Worm (Caenorhabditis elegans) whole organism, young adult: ENCODE measurements around the gene C45G9.12.

ENCODE experiments used
- B0019.2 ChIP-seq: fragments of 200-800 bp; sonication (Bioruptor generic); conservative IDR thresholded peaks from 2 replicates; pipeline ENCODE4 v1.3.6; 2022; ENCODE audit warnings: missing genetic modification reagents, missing genetic modification characterization, missing compliant biosample characterization
- B0261.1 ChIP-seq: sonication (generic microtip); optimal IDR thresholded peaks from 2 replicates; lab custom pipeline; 2016; ENCODE audit warnings: mild to moderate bottlenecking, missing genetic modification characterization, moderate library complexity, missing compliant biosample characterization
- F39B2.1 ChIP-seq: fragments of 200-800 bp; sonication (Bioruptor generic); IDR thresholded peaks from 2 replicates; pipeline ENCODE4 v1.3.6; 2022; ENCODE audit warnings: missing genetic modification reagents, missing genetic modification characterization, missing compliant biosample characterization
- F52B5.7 ChIP-seq: sonication (generic microtip); optimal IDR thresholded peaks from 2 replicates; lab custom pipeline; 2016; ENCODE audit warnings: mild to moderate bottlenecking, missing genetic modification characterization, missing compliant biosample characterization
- F57A8.1 ChIP-seq: fragments of 200-800 bp; sonication (Bioruptor generic); optimal IDR thresholded peaks from 2 replicates; lab custom pipeline; 2018; ENCODE audit warnings: mild to moderate bottlenecking, missing genetic modification characterization, moderate library complexity, missing compliant biosample characterization
- K11D2.4 ChIP-seq: fragments of 200-800 bp; sonication (Bioruptor generic); IDR thresholded peaks from 2 replicates; pipeline ENCODE4 v1.3.6; 2022; ENCODE audit warnings: missing genetic modification reagents, missing genetic modification characterization, missing compliant biosample characterization
- T07F8.4 ChIP-seq: sonication (generic microtip); optimal IDR thresholded peaks from 2 replicates; lab custom pipeline; 2016; ENCODE audit warnings: mild to moderate bottlenecking, missing genetic modification characterization, moderate library complexity, missing compliant biosample characterization
- Y53F4B.3 ChIP-seq: fragments of 200-800 bp; sonication (Bioruptor generic); IDR thresholded peaks from 2 replicates; pipeline ENCODE4 v1.3.6; 2022; ENCODE audit warnings: missing genetic modification reagents, missing genetic modification characterization, missing compliant biosample characterization
- ama-1 ChIP-seq, 3 experiments: fragments of 150-350 bp in 1 of 3; sonication (generic microtip) in 2 of 3; optimal IDR thresholded peaks; 2 replicates each; lab custom pipeline; 2014 to 2018; ENCODE audit warnings: missing biosample characterization in 2 of 3, missing genetic modification characterization in 2 of 3, missing genetic modification reagents in 2 of 3
- bed-1 ChIP-seq: fragments of 200-800 bp; sonication (Bioruptor generic); IDR thresholded peaks from 2 replicates; pipeline ENCODE4 v1.3.6; 2022; ENCODE audit warnings: missing genetic modification reagents, missing genetic modification characterization, missing compliant biosample characterization
- ceh-79 ChIP-seq: sonication (generic microtip); optimal IDR thresholded peaks from 2 replicates; lab custom pipeline; 2017; ENCODE audit warnings: mild to moderate bottlenecking, missing genetic modification characterization, missing compliant biosample characterization
- chd-7 ChIP-seq: sonication (generic microtip); optimal IDR thresholded peaks from 2 replicates; lab custom pipeline; 2016; ENCODE audit warnings: mild to moderate bottlenecking, missing genetic modification characterization, moderate library complexity, missing compliant biosample characterization
- dpff-1 ChIP-seq: sonication (generic microtip); optimal IDR thresholded peaks from 2 replicates; lab custom pipeline; 2017; ENCODE audit warnings: mild to moderate bottlenecking, missing genetic modification characterization, missing compliant biosample characterization
- efl-1 ChIP-seq: fragments of 150-350 bp; optimal IDR thresholded peaks from 2 replicates; lab custom pipeline; 2014; ENCODE audit warnings: missing biosample characterization, missing genetic modification reagents, missing genetic modification characterization
- egl-18 ChIP-seq: fragments of 200-800 bp; sonication (Bioruptor generic); IDR thresholded peaks from 2 replicates; pipeline ENCODE4 v1.3.6; 2022; ENCODE audit warnings: missing genetic modification reagents, missing genetic modification characterization, missing compliant biosample characterization
- ekl-4 ChIP-seq: fragments of 200-800 bp; sonication (Bioruptor generic); IDR thresholded peaks from 2 replicates; pipeline ENCODE4 v1.3.6; 2022; ENCODE audit warnings: missing genetic modification reagents, missing genetic modification characterization, missing compliant biosample characterization
- fkh-3 ChIP-seq: sonication (generic microtip); optimal IDR thresholded peaks from 2 replicates; lab custom pipeline; 2016; ENCODE audit warnings: mild to moderate bottlenecking, missing genetic modification characterization, missing compliant biosample characterization
- gei-17 ChIP-seq: fragments of 200-800 bp; sonication (Bioruptor generic); optimal IDR thresholded peaks from 2 replicates; lab custom pipeline; 2018; ENCODE audit warnings: mild to moderate bottlenecking, missing genetic modification characterization, missing compliant biosample characterization
- hlh-12 ChIP-seq: sonication (generic microtip); optimal IDR thresholded peaks from 2 replicates; lab custom pipeline; 2016; ENCODE audit warnings: missing genetic modification characterization, missing compliant biosample characterization
- let-607 ChIP-seq, 2 experiments: fragments of 200-800 bp in 1 of 2; sonication (Bioruptor generic) in 1 of 2; sonication (generic microtip) in 1 of 2; optimal IDR thresholded peaks; 2 replicates each; lab custom pipeline; 2016 to 2018; ENCODE audit warnings: mild to moderate bottlenecking in 2 of 2, missing compliant biosample characterization in 2 of 2, missing genetic modification characterization in 2 of 2, moderate library complexity in 2 of 2, missing genotype in 1 of 2
- lin-26 ChIP-seq: fragments of 200-800 bp; sonication (Bioruptor generic); IDR thresholded peaks from 2 replicates; pipeline ENCODE4 v1.3.6; 2022; ENCODE audit warnings: missing genetic modification reagents, missing genetic modification characterization, missing compliant biosample characterization
- lin-54 ChIP-seq: fragments of 200-800 bp; sonication (Bioruptor generic); optimal IDR thresholded peaks from 2 replicates; lab custom pipeline; 2018; ENCODE audit warnings: mild to moderate bottlenecking, missing genetic modification characterization, missing compliant biosample characterization
- madf-3 ChIP-seq: fragments of 200-800 bp; sonication (Bioruptor generic); IDR thresholded peaks from 2 replicates; pipeline ENCODE4 v1.3.6; 2022; ENCODE audit warnings: missing genetic modification reagents, missing genetic modification characterization, missing compliant biosample characterization
- madf-6 ChIP-seq: fragments of 200-800 bp; sonication (Bioruptor generic); IDR thresholded peaks from 2 replicates; pipeline ENCODE4 v1.3.6; 2022; ENCODE audit warnings: missing genetic modification reagents, missing genetic modification characterization, missing compliant biosample characterization
- madf-8 ChIP-seq: fragments of 200-800 bp; sonication (Bioruptor generic); conservative IDR thresholded peaks from 2 replicates; pipeline ENCODE4 v1.3.6; 2022; ENCODE audit warnings: missing genetic modification reagents, missing genetic modification characterization, missing compliant biosample characterization
- nfya-1 ChIP-seq: sonication (generic microtip); optimal IDR thresholded peaks from 2 replicates; lab custom pipeline; 2017; ENCODE audit warnings: antibody characterized with exemption, missing compliant biosample characterization, missing genetic modification characterization, borderline replicate concordance; ENCODE audit not compliant: insufficient read depth
- nfya-2 ChIP-seq: fragments of 200-800 bp; sonication (Bioruptor generic); IDR thresholded peaks from 2 replicates; pipeline ENCODE4 v1.3.6; 2022; ENCODE audit warnings: missing genetic modification reagents, missing genetic modification characterization, missing compliant biosample characterization
- rec-8 ChIP-seq, 2 experiments: sonication (generic microtip); optimal IDR thresholded peaks; 2 replicates each; lab custom pipeline; 2016; ENCODE audit warnings: mild to moderate bottlenecking in 2 of 2, missing genetic modification characterization in 2 of 2, missing genetic modification reagents in 2 of 2, missing genotype in 2 of 2, missing biosample characterization in 1 of 2, missing compliant biosample characterization in 1 of 2, moderate library complexity in 1 of 2
- repo-1 ChIP-seq: sonication (generic microtip); optimal IDR thresholded peaks from 2 replicates; lab custom pipeline; 2017; ENCODE audit warnings: mild to moderate bottlenecking, missing genetic modification characterization, missing compliant biosample characterization
- sdz-38 ChIP-seq: sonication (generic microtip); optimal IDR thresholded peaks from 2 replicates; lab custom pipeline; 2016; ENCODE audit warnings: missing genotype, missing genetic modification characterization, missing compliant biosample characterization
- somi-1 ChIP-seq: fragments of 200-800 bp; sonication (Bioruptor generic); optimal IDR thresholded peaks from 2 replicates; lab custom pipeline; 2018; ENCODE audit warnings: mild to moderate bottlenecking, missing genetic modification characterization, missing compliant biosample characterization
- tbx-9 ChIP-seq: sonication (generic microtip); optimal IDR thresholded peaks from 2 replicates; lab custom pipeline; 2016; ENCODE audit warnings: borderline replicate concordance, missing genetic modification characterization, inconsistent platforms, missing compliant biosample characterization
- unc-130 ChIP-seq: sonication (generic microtip); optimal IDR thresholded peaks from 2 replicates; lab custom pipeline; 2016; ENCODE audit warnings: missing genetic modification reagents, missing genetic modification characterization, missing compliant biosample characterization
- ztf-18 ChIP-seq: sonication (generic microtip); optimal IDR thresholded peaks from 2 replicates; lab custom pipeline; 2016; ENCODE audit warnings: missing genotype, mild to moderate bottlenecking, missing genetic modification characterization, missing compliant biosample characterization
- ztf-26 ChIP-seq: sonication (generic microtip); optimal IDR thresholded peaks from 2 replicates; lab custom pipeline; 2017; ENCODE audit warnings: missing genetic modification characterization, missing compliant biosample characterization

Gene C45G9.12

ce11 chrIII:5098740-5099276, 27.4 kb upstream of the C45G9.12 start:
- TF ChIP-seq Y53F4B.3 (GFP tag; lab: Robert Waterston, UW) (no peak), unc-130 (GFP tag; lab: Kevin White, UChicago) (no peak), B0019.2 (GFP tag; lab: Robert Waterston, UW) (no peak), repo-1 (tag; lab: Kevin White, UChicago) (no peak), madf-8 (GFP tag; lab: Robert Waterston, UW) (peak; percentile 48; the same call in 1 of the 2 replicates), let-607 (tag; optimal IDR thresholded peaks at IDR 0.05; lab: Kevin White, UChicago) (no peak), lin-26 (GFP tag; lab: Robert Waterston, UW) (no peak), ztf-18 (tag; lab: Kevin White, UChicago) (no peak), sdz-38 (no peak), somi-1 (no peak), efl-1 (GFP tag; lab: Kevin White, UChicago) (peak; percentile 57), madf-6 (peak; percentile 74), F39B2.1 (GFP tag; lab: Robert Waterston, UW) (no peak), ekl-4 (no peak)

ce11 chrIII:5096741-5097140, 25.3 kb upstream of the C45G9.12 start:
- TF ChIP-seq bed-1, result no peak
- no peak for TF ChIP-seq gei-17
- no peak for TF ChIP-seq repo-1 (tag; lab: Kevin White, UChicago)
- no peak for TF ChIP-seq F52B5.7 (tag; lab: Kevin White, UChicago)

- TF ChIP-seq ama-1 (optimal IDR thresholded peaks at IDR 0.05; lab: Kevin White, UChicago) (no peak), ama-1 (GFP tag; optimal IDR thresholded peaks at IDR 0.05; lab: Kevin White, UChicago) (no peak), lin-54 (GFP tag; lab: Kevin White, UChicago) (no peak), repo-1 (tag; lab: Kevin White, UChicago) (no peak), K11D2.4 (GFP tag; lab: Robert Waterston, UW) (no peak), nfya-2 (GFP tag; lab: Robert Waterston, UW) (no peak), F57A8.1 (GFP tag; lab: Kevin White, UChicago) (no peak), ceh-79 (tag; lab: Kevin White, UChicago) (no peak), fkh-3 (no peak), hlh-12 (tag; lab: Kevin White, UChicago) (no peak)
These were observed 23.1 kb upstream of the C45G9.12 start, which contains the start of gene F54D8.10 for ce11 chrIII:5094506-5094905. F54D8.10 (plus strand) TSS chrIII:5094806.

ce11 chrIII:5092345-5092744, 20.9 kb upstream of the C45G9.12 start:
- no peak for TF ChIP-seq tbx-9 (tag; lab: Kevin White, UChicago)
- no peak for TF ChIP-seq B0019.2 (GFP tag; lab: Robert Waterston, UW)
- TF ChIP-seq B0261.1 (tag; lab: Kevin White, UChicago), result no peak
- no peak for TF ChIP-seq madf-3 (GFP tag; lab: Robert Waterston, UW)
- TF ChIP-seq ztf-26, result no peak

ce11 chrIII:5089489-5089888, 18.1 kb upstream of the C45G9.12 start:
- no peak for TF ChIP-seq chd-7 (tag; lab: Kevin White, UChicago)
- TF ChIP-seq dpff-1, result no peak
- TF ChIP-seq B0261.1 (tag; lab: Kevin White, UChicago), result no peak
- TF ChIP-seq T07F8.4, result no peak
- no peak for TF ChIP-seq tbx-9 (tag; lab: Kevin White, UChicago)
- no peak for TF ChIP-seq nfya-1
- TF ChIP-seq madf-8 (GFP tag; lab: Robert Waterston, UW), result no peak
- no peak for TF ChIP-seq lin-54 (GFP tag; lab: Kevin White, UChicago)
- TF ChIP-seq egl-18 (GFP tag; lab: Robert Waterston, UW), result no peak
- no peak for TF ChIP-seq rec-8 (tag; optimal IDR thresholded peaks at IDR 0.05; lab: Kevin White, UChicago)
